Worm (Caenorhabditis elegans): ENCODE results near the gene F46F5.1.

- TF ChIP-seq nhr-237 (tag; optimal IDR thresholded peaks at IDR 0.05) (no peak), elt-3 (tag; optimal IDR thresholded peaks at IDR 0.05) (no peak), sptf-1 (tag; optimal IDR thresholded peaks at IDR 0.05) (no peak), ces-1 (GFP tag; optimal IDR thresholded peaks at IDR 0.05) (no peak), ama-1 (optimal IDR thresholded peaks at IDR 0.05) (no peak), ztf-11 (tag; optimal IDR thresholded peaks at IDR 0.05) (no peak), nhr-47 (tag; optimal IDR thresholded peaks at IDR 0.05) (no peak), ceh-82 (tag; optimal IDR thresholded peaks at IDR 0.05) (no peak)
These were observed 17.9 kb downstream of the F46F5.1 start for ce11 chrII:773830-774229.

Measured in whole organism, L1 larva.